Worm (Caenorhabditis elegans) whole organism, L4 larva: Measurements from ENCODE around the gene taf-8.
A peak's percentile ranks its signal among the peaks of the same experiment; 100 is the strongest.

Experiments
- D1046.2 ChIP-seq: fragments of 200-800 bp; sonication (Bioruptor generic); IDR thresholded peaks from 2 replicates; pipeline ENCODE4 v1.3.6; 2022; ENCODE audit warnings: missing genetic modification characterization, missing compliant biosample characterization
- F37D6.2 ChIP-seq: sonication (generic microtip); optimal IDR thresholded peaks from 2 replicates; lab custom pipeline; 2016; ENCODE audit warnings: mild to moderate bottlenecking, missing genetic modification characterization, missing compliant biosample characterization
- T20F7.1 ChIP-seq: fragments of 200-800 bp; sonication (Bioruptor generic); optimal IDR thresholded peaks from 2 replicates; lab custom pipeline; 2018; ENCODE audit warnings: mild to moderate bottlenecking, missing genetic modification characterization, missing compliant biosample characterization
- Y75B8A.6 ChIP-seq: fragments of 200-800 bp; sonication (Bioruptor generic); IDR thresholded peaks from 2 replicates; pipeline ENCODE4 v1.3.6; 2022; ENCODE audit warnings: missing genetic modification reagents, missing genetic modification characterization, missing compliant biosample characterization
- ZK546.5 ChIP-seq, 2 experiments: sonication (generic microtip); optimal IDR thresholded peaks; 2 replicates each; lab custom pipeline; 2017; ENCODE audit warnings: missing biosample characterization in 2 of 2, missing genetic modification characterization in 2 of 2
- aly-2 ChIP-seq: sonication (generic microtip); optimal IDR thresholded peaks from 2 replicates; lab custom pipeline; 2018; ENCODE audit warnings: missing biosample characterization, missing genetic modification characterization
- ama-1 ChIP-seq: fragments of 150-350 bp; optimal IDR thresholded peaks from 2 replicates; lab custom pipeline; 2014; ENCODE audit warnings: inconsistent platforms, mixed read lengths
- attf-4 ChIP-seq: sonication (generic microtip); optimal IDR thresholded peaks from 3 replicates; lab custom pipeline; 2017; ENCODE audit warnings: missing biosample characterization, missing genetic modification characterization
- ces-1 ChIP-seq: fragments of 150-350 bp; sonication (generic microtip); optimal IDR thresholded peaks from 4 replicates; lab custom pipeline; 2014; ENCODE audit warnings: missing biosample characterization, missing genetic modification reagents, missing genetic modification characterization
- daf-16 ChIP-seq, 3 experiments: sonication (generic microtip); optimal IDR thresholded peaks; 2 replicates each; lab custom pipeline; 2016 to 2017; ENCODE audit warnings: missing genetic modification characterization in 3 of 3, missing genetic modification reagents in 3 of 3, mild to moderate bottlenecking in 2 of 3, missing compliant biosample characterization in 2 of 3, missing biosample characterization in 1 of 3, moderate library complexity in 1 of 3
- dmd-6 ChIP-seq: fragments of 200-800 bp; sonication (Bioruptor generic); IDR thresholded peaks from 2 replicates; pipeline ENCODE4 v1.3.6; 2022; ENCODE audit warnings: missing genetic modification reagents, missing genetic modification characterization, missing compliant biosample characterization
- dpl-1 ChIP-seq: fragments of 150-350 bp; optimal IDR thresholded peaks from 2 replicates; lab custom pipeline; 2014; ENCODE audit warnings: missing biosample characterization, missing genetic modification reagents, missing genetic modification characterization
- egl-43 ChIP-seq: fragments of 200-800 bp; sonication (Bioruptor generic); IDR thresholded peaks from 2 replicates; pipeline ENCODE4 v1.3.6; 2022; ENCODE audit warnings: missing genetic modification reagents, missing genetic modification characterization, missing compliant biosample characterization
- fos-1 ChIP-seq: fragments of 150-350 bp; optimal IDR thresholded peaks from 2 replicates; lab custom pipeline; 2014; ENCODE audit warnings: missing biosample characterization, missing genetic modification characterization
- hif-1 ChIP-seq, 2 experiments: sonication (generic microtip); optimal IDR thresholded peaks; 2 replicates each; lab custom pipeline; 2016 to 2017; ENCODE audit warnings: missing compliant biosample characterization in 2 of 2, missing genetic modification characterization in 2 of 2, missing genetic modification reagents in 2 of 2, missing genotype in 2 of 2, mild to moderate bottlenecking in 1 of 2
- hlh-11 ChIP-seq: fragments of 200-800 bp; sonication (Bioruptor generic); optimal IDR thresholded peaks from 2 replicates; lab custom pipeline; 2018; ENCODE audit warnings: mild to moderate bottlenecking, missing genetic modification characterization, missing compliant biosample characterization
- lim-7 ChIP-seq: fragments of 200-800 bp; sonication (Bioruptor generic); IDR thresholded peaks from 2 replicates; pipeline ENCODE4 v1.3.6; 2022; ENCODE audit warnings: missing genetic modification characterization, missing compliant biosample characterization
- lin-38 ChIP-seq: fragments of 200-800 bp; sonication (Bioruptor generic); IDR thresholded peaks from 2 replicates; pipeline ENCODE4 v1.3.6; 2022; ENCODE audit warnings: missing genetic modification reagents, missing genetic modification characterization, missing compliant biosample characterization
- madf-9 ChIP-seq: fragments of 200-800 bp; sonication (Bioruptor generic); conservative IDR thresholded peaks from 2 replicates; pipeline ENCODE4 v1.3.6; 2022; ENCODE audit warnings: missing genetic modification reagents, missing genetic modification characterization, missing compliant biosample characterization
- nhr-102 ChIP-seq: sonication (generic microtip); optimal IDR thresholded peaks from 2 replicates; lab custom pipeline; 2016; ENCODE audit warnings: mild to moderate bottlenecking, missing genetic modification characterization, moderate library complexity, missing compliant biosample characterization
- nhr-25 ChIP-seq: sonication (generic microtip); optimal IDR thresholded peaks from 2 replicates; lab custom pipeline; 2017; ENCODE audit warnings: missing genetic modification characterization, mild to moderate bottlenecking, missing compliant biosample characterization, antibody characterized with exemption, moderate library complexity, borderline replicate concordance; ENCODE audit not compliant: insufficient read depth
- nhr-28 ChIP-seq: fragments of 150-350 bp; optimal IDR thresholded peaks from 2 replicates; lab custom pipeline; 2014; ENCODE audit warnings: missing biosample characterization, missing genetic modification characterization
- nhr-41 ChIP-seq: fragments of 200-800 bp; sonication (Bioruptor generic); IDR thresholded peaks from 2 replicates; pipeline ENCODE4 v1.3.6; 2022; ENCODE audit warnings: missing genetic modification reagents, missing genetic modification characterization, missing compliant biosample characterization
- set-16 ChIP-seq: fragments of 200-800 bp; sonication (Bioruptor generic); IDR thresholded peaks from 2 replicates; pipeline ENCODE4 v1.3.6; 2022; ENCODE audit warnings: missing genetic modification reagents, missing genetic modification characterization, missing compliant biosample characterization
- snpc-4 ChIP-seq: fragments of 150-350 bp; optimal IDR thresholded peaks from 2 replicates; lab custom pipeline; 2014; ENCODE audit warnings: missing biosample characterization, missing genetic modification characterization
- unc-62 ChIP-seq, 3 experiments: fragments of 150-350 bp in 1 of 3; sonication (generic microtip); optimal IDR thresholded peaks in 2 of 3; peaks in 1 of 3; 1 replicate in 1 of 3; 2 replicates in 2 of 3; lab custom pipeline; 2014 to 2017; ENCODE audit warnings: missing biosample characterization in 3 of 3, missing genetic modification characterization in 3 of 3, missing genetic modification reagents in 3 of 3, missing genotype in 1 of 3
- zip-2 ChIP-seq: fragments of 150-350 bp; optimal IDR thresholded peaks from 2 replicates; lab custom pipeline; 2014; ENCODE audit warnings: missing biosample characterization, missing genetic modification characterization

Gene taf-8

DNA sequence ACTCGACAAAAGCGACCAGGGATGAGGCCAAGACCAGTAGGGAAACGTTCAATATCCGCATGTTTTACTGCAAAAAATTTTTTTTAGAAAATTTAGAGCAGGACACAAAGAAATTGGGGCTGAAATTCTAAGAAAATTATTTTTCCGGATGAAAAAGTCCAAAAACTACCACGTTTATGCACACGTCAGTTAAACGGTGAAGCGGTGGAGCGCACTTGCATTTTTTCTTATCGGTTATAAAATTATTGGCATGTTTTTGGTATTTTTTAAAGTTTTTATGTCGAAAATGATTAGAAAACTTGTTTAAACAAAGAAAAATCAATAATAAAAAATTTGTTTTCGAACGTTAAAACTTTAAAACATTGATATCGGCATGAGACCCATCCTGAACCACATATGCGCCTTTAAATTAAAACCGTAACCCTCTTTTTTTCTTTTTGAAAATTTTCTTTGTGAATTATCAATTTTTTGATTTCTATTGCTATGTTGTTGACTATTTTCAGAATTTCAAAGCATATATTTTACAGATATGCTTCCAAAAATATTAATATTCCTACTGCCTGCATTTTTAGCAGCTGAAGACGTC, 44.9 kb upstream of the taf-8 start, which contains the start of the genes dnj-20 and ZK1307.8 (continued):
- TF ChIP-seq nhr-41 (GFP tag; lab: Robert Waterston, UW) (no peak), dpl-1 (GFP tag; lab: Kevin White, UChicago) (peak; percentile 22), nhr-25 (tag; lab: Kevin White, UChicago) (no peak), T20F7.1 (GFP tag; lab: Kevin White, UChicago) (no peak), ama-1 (lab: Kevin White, UChicago) (no peak), ZK546.5 (tag; optimal IDR thresholded peaks at IDR 0.05; lab: Kevin White, UChicago) (no peak), snpc-4 (no peak), lim-7 (no peak), daf-16 (GFP tag; optimal IDR thresholded peaks at IDR 0.05; lab: Kevin White, UChicago) (no peak), daf-16 (tag; optimal IDR thresholded peaks at IDR 0.05; lab: Kevin White, UChicago) (peak; percentile 63), lin-38 (GFP tag; lab: Robert Waterston, UW) (peak; percentile 73)
- TF ChIP-seq, all 104 proteins: peak for 10

- TF ChIP-seq unc-62 (GFP tag; optimal IDR thresholded peaks at IDR 0.05 in 1 of 2; lab: Kevin White, UChicago), result peak in 1 of 2 experiments; percentile 94
- no peak for TF ChIP-seq unc-62 (tag; optimal IDR thresholded peaks at IDR 0.05; lab: Kevin White, UChicago)
- no peak for TF ChIP-seq ces-1 (GFP tag; lab: Kevin White, UChicago)
These were observed 43.2 kb upstream of the taf-8 start for ce11 chrII:9625930-9626329.

DNA sequence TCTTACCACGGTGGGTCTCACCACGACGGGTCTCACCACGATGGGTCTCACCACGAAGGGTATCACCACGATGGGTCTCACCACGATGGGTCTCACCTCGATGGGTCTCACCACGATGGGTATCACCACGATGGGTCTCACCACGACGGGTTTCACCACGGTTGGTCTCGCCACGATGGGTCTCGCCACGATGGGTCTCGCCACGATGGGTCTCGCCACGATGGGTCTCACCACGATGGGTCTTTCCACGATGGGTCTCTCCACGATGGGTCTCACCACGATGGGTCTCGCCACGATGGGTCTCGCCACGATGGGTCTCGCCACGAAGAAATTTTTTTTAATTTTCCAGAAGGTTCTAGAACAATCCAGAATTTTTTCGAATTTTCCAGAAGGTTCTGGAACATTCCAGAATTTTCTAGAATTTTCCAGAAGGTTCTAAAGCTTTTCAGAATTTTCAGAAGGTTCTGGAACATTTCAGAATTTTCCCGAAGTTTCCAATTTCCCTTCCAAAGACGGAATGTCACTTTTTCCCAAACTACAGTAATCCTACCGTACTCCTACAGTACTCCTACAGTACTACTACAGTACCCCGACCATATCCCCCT, 35.1 kb upstream of the taf-8 start:
- TF ChIP-seq set-16 (peak; percentile 80), egl-43 (GFP tag; lab: Robert Waterston, UW) (peak; percentile 52; the same call in 1 of the 2 replicates)

DNA sequence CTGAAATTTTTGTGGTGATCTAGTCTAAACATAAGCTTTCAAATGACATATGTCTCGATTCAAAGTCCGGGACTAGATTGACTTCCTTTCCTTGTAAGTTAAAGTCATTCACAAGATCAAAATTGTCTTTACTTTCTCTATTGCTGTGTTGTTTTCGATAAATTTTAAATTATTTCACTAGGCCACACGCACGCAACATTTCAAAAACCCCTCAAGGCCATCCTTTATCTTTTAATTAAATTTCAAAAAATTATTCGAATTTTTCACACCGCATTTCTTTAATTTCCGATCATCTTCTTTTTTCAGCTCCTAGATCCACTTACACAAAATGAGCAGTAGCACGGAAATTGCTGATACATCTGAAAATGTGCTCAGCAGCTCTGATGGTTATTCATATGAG, 32.8 kb upstream of the taf-8 start, which contains the start of gene ZK1307.7:
TSS of gene ZK1307.7 (plus strand) at position 301 of the 400 bp plus-strand sequence.
- TF ChIP-seq Y75B8A.6 (GFP tag; lab: Robert Waterston, UW) (no peak), hlh-11 (no peak), madf-9 (GFP tag; lab: Robert Waterston, UW) (no peak), nhr-102 (tag; lab: Kevin White, UChicago) (no peak), dpl-1 (GFP tag; lab: Kevin White, UChicago) (no peak), hif-1 (tag; optimal IDR thresholded peaks at IDR 0.05; lab: Kevin White, UChicago) (no peak), zip-2 (tag; lab: Kevin White, UChicago) (no peak), nhr-41 (GFP tag; lab: Robert Waterston, UW) (no peak), D1046.2 (GFP tag; lab: Robert Waterston, UW) (no peak)

- TF ChIP-seq hif-1 (tag; optimal IDR thresholded peaks at IDR 0.05; lab: Kevin White, UChicago) (no peak), attf-4 (tag; lab: Kevin White, UChicago) (no peak), dmd-6 (GFP tag; lab: Robert Waterston, UW) (no peak), T20F7.1 (GFP tag; lab: Kevin White, UChicago) (no peak), lin-38 (GFP tag; lab: Robert Waterston, UW) (no peak), fos-1 (tag; lab: Kevin White, UChicago) (no peak), snpc-4 (no peak), daf-16 (GFP tag; optimal IDR thresholded peaks at IDR 0.05; lab: Kevin White, UChicago) (no peak), daf-16 (tag; optimal IDR thresholded peaks at IDR 0.05; lab: Kevin White, UChicago) (peak; percentile 16), nhr-28 (tag; lab: Kevin White, UChicago) (peak; percentile 50), F37D6.2 (tag; lab: Kevin White, UChicago) (no peak), aly-2 (no peak)
These were observed 24.7 kb upstream of the taf-8 start, which contains the start of gene fzr-1 for ce11 chrII:9644438-9644837. Gene fzr-1 (minus strand): TSS chrII:9644466.
